Fruit fly (Drosophila melanogaster) whole organism, pupa: ENCODE results near the gene CG12241.

Experiments used
- CG10348 ChIP-seq: fragments of 200-800 bp; sonication (Bioruptor generic); IDR thresholded peaks from 2 replicates; pipeline ENCODE4 v1.3.6; 2022; ENCODE audit warnings: missing biosample characterization, missing genetic modification characterization
- CG12605 ChIP-seq: fragments of 200-800 bp; sonication (Bioruptor generic); IDR thresholded peaks from 2 replicates; pipeline ENCODE4 v1.3.6; 2022; ENCODE audit warnings: missing biosample characterization, missing genetic modification characterization
- CG13204 ChIP-seq: fragments of 200-800 bp; sonication (Bioruptor generic); optimal IDR thresholded peaks from 2 replicates; lab custom pipeline; 2018; ENCODE audit warnings: missing biosample characterization, mild to moderate bottlenecking, missing genetic modification characterization, moderate library complexity
- CG14655 ChIP-seq: fragments of 200-800 bp; sonication (Bioruptor generic); optimal IDR thresholded peaks from 3 replicates; lab custom pipeline; 2017; ENCODE audit warnings: mild to moderate bottlenecking, missing biosample characterization, missing genetic modification reagents, missing genetic modification characterization
- CG15710 ChIP-seq: fragments of 200-800 bp; sonication (Bioruptor generic); optimal IDR thresholded peaks from 2 replicates; lab custom pipeline; 2018; ENCODE audit warnings: missing biosample characterization, mild to moderate bottlenecking, missing genetic modification characterization, moderate library complexity
- CG17806 ChIP-seq: fragments of 200-800 bp; sonication (Bioruptor generic); optimal IDR thresholded peaks from 2 replicates; lab custom pipeline; 2018; ENCODE audit warnings: missing biosample characterization, mild to moderate bottlenecking, missing genetic modification characterization, moderate library complexity
- CG32121 ChIP-seq: fragments of 200-800 bp; sonication (Bioruptor generic); IDR thresholded peaks from 2 replicates; pipeline ENCODE4 v1.3.6; 2022; ENCODE audit warnings: missing biosample characterization, missing genetic modification characterization
- CG34367 ChIP-seq: fragments of 200-800 bp; sonication (Bioruptor generic); optimal IDR thresholded peaks from 2 replicates; lab custom pipeline; 2018; ENCODE audit warnings: missing biosample characterization, mild to moderate bottlenecking, missing genetic modification characterization
- CG4496 ChIP-seq: fragments of 200-800 bp; sonication (Bioruptor generic); IDR thresholded peaks from 3 replicates; pipeline ENCODE4 v1.3.6; 2022; ENCODE audit warnings: missing biosample characterization, missing genetic modification characterization
- CG8159 ChIP-seq: fragments of 200-800 bp; sonication (Bioruptor generic); optimal IDR thresholded peaks from 3 replicates; lab custom pipeline; 2018; ENCODE audit warnings: missing biosample characterization, mild to moderate bottlenecking, missing genetic modification characterization, moderate library complexity
- CG8301 ChIP-seq: fragments of 200-800 bp; sonication (Bioruptor generic); optimal IDR thresholded peaks from 2 replicates; lab custom pipeline; 2018; ENCODE audit warnings: missing biosample characterization, mild to moderate bottlenecking, missing genetic modification characterization
- CG9948 ChIP-seq: fragments of 200-800 bp; sonication (Bioruptor generic); optimal IDR thresholded peaks from 2 replicates; lab custom pipeline; 2018; ENCODE audit warnings: missing biosample characterization, mild to moderate bottlenecking, missing genetic modification characterization, moderate library complexity
- D1 ChIP-seq: fragments of 200-800 bp; sonication (Bioruptor generic); optimal IDR thresholded peaks from 2 replicates; lab custom pipeline; 2018; ENCODE audit warnings: missing biosample characterization, mild to moderate bottlenecking, missing genetic modification characterization, moderate library complexity
- EcR ChIP-seq: fragments of 200-800 bp; sonication (Bioruptor generic); optimal IDR thresholded peaks from 3 replicates; lab custom pipeline; 2019; ENCODE audit warnings: missing biosample characterization, missing genetic modification characterization, mild to moderate bottlenecking, moderate library complexity, missing genetic modification reagents
- Ets98B ChIP-seq: fragments of 200-800 bp; sonication (Bioruptor generic); IDR thresholded peaks from 2 replicates; pipeline ENCODE4 v1.3.6; 2022; ENCODE audit warnings: missing biosample characterization, missing genetic modification characterization
- Pif1A ChIP-seq: fragments of 200-800 bp; sonication (Bioruptor generic); optimal IDR thresholded peaks from 3 replicates; lab custom pipeline; 2016; ENCODE audit warnings: missing biosample characterization, missing genetic modification characterization
- Pif1B ChIP-seq: fragments of 200-800 bp; sonication (Bioruptor generic); optimal IDR thresholded peaks from 3 replicates; lab custom pipeline; 2016; ENCODE audit warnings: missing biosample characterization, missing genetic modification characterization
- Snoo ChIP-seq: fragments of 200-800 bp; sonication (Bioruptor generic); optimal IDR thresholded peaks from 3 replicates; lab custom pipeline; 2017; ENCODE audit warnings: missing biosample characterization, mild to moderate bottlenecking, missing genetic modification characterization, inconsistent platforms
- fd96Ca ChIP-seq: fragments of 200-800 bp; sonication (Bioruptor generic); IDR thresholded peaks from 3 replicates; pipeline ENCODE4 v1.3.6; 2022; ENCODE audit warnings: missing biosample characterization, missing genetic modification characterization
- gl ChIP-seq: fragments of 200-800 bp; sonication (Bioruptor generic); optimal IDR thresholded peaks from 2 replicates; lab custom pipeline; 2018; ENCODE audit warnings: missing biosample characterization, mild to moderate bottlenecking, missing genetic modification characterization
- rn ChIP-seq: fragments of 200-800 bp; sonication (Bioruptor generic); IDR thresholded peaks from 2 replicates; pipeline ENCODE4 v1.3.6; 2022; ENCODE audit warnings: missing biosample characterization, missing genetic modification characterization

The CG12241 gene

DNA sequence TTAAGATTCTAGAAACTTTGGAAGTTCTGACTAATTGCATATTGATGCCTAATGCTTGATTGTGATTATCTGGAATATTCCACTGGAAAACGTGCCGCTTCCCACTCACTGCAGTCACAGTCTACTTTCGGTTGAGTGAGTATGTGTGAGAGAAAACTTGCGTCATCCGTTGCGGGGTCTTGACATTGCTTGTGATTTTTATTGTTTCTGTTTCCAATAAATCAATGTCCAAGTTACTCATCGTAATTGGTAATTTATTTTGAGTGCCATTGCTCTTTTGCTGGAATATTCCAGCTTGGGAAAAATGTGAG is 23.9 kb downstream of the CG12241 start:
- TF ChIP-seq CG13204 (GFP tag; lab: Kevin White, UChicago) (no peak), Snoo (tag; lab: Kevin White, UChicago) (no peak), CG15710 (tag; lab: Kevin White, UChicago) (no peak), CG8301 (tag; lab: Kevin White, UChicago) (no peak), CG14655 (GFP tag; lab: Kevin White, UChicago) (no peak), CG12605 (GFP tag; lab: Robert Waterston, UW) (no peak), CG10348 (GFP tag; lab: Robert Waterston, UW) (no peak), fd96Ca (GFP tag; lab: Robert Waterston, UW) (no peak), Pif1A (GFP tag; lab: Kevin White, UChicago) (no peak), CG34367 (no peak), CG9948 (tag; lab: Kevin White, UChicago) (no peak), D1 (tag; lab: Kevin White, UChicago) (no peak), CG17806 (no peak), Ets98B (no peak), rn (GFP tag; lab: Robert Waterston, UW) (no peak), CG4496 (GFP tag; lab: Robert Waterston, UW) (no peak)

DNA sequence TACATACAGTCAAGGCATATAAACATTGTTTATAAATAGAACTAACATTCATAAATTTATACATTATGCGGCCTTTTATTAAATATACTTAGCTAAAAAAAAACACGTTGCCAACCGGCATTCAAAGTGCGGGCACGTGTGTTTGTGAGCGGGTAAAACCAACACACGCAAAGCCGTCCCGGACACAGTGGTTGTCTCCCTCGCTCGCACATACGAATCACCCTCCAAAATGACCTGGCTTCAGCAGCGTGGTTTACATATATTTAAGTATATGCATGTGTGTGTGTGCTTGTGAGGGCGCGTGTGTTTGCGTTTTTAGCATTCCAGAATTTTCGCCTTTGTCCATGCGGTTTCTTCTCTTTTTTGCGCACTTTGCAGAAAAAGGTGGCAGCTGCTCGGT is 24.4 kb downstream of the CG12241 start:
- TF ChIP-seq D1 (tag; lab: Kevin White, UChicago): no peak
- TF ChIP-seq CG17806: no peak
- no peak for TF ChIP-seq CG8301 (tag; lab: Kevin White, UChicago)
- TF ChIP-seq CG10348 (GFP tag; lab: Robert Waterston, UW): no peak
- TF ChIP-seq Pif1B (GFP tag; lab: Kevin White, UChicago): peak; percentile 48
- TF ChIP-seq EcR (GFP tag; lab: Kevin White, UChicago): peak; percentile 71
- no peak for TF ChIP-seq CG15710 (tag; lab: Kevin White, UChicago)
- TF ChIP-seq rn (GFP tag; lab: Robert Waterston, UW): no peak
- TF ChIP-seq Ets98B: no peak
- no peak for TF ChIP-seq CG13204 (GFP tag; lab: Kevin White, UChicago)
- peak; percentile 45; the same call in 1 of the 2 replicates for TF ChIP-seq CG12605 (GFP tag; lab: Robert Waterston, UW)
- no peak for TF ChIP-seq fd96Ca (GFP tag; lab: Robert Waterston, UW)
- TF ChIP-seq CG32121 (GFP tag; lab: Robert Waterston, UW): 0 out of 2 replicates have a peak, but pooled peaks have one; percentile 46
- TF ChIP-seq CG14655 (GFP tag; lab: Kevin White, UChicago): no peak
- no peak for TF ChIP-seq CG9948 (tag; lab: Kevin White, UChicago)
- peak; percentile 53; the same call in 1 of the 3 replicates for TF ChIP-seq CG4496 (GFP tag; lab: Robert Waterston, UW)
- no peak for TF ChIP-seq CG34367
- TF ChIP-seq gl (tag; lab: Kevin White, UChicago): no peak
- no peak for TF ChIP-seq Snoo (tag; lab: Kevin White, UChicago)
- peak; percentile 7 for TF ChIP-seq CG8159

DNA sequence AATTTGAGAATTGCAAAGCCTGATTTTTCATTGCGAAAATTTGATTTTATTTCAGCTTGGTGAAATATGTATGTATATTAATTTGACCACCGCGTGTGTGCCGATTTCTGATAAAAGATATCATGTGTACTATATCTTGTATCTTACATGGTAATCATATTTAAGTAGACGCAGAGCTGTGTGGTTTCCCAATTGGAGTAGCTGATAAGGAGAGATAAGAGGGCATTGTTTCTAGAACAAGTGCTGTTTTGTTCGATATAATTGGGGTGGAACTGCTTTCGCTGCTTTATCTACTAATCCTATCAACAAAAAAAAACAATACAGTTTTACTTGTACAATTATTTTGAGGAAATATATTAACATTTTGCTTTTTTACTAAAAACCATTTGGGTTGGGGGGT is 27.5 kb downstream of the CG12241 start:
- TF ChIP-seq CG8159 (peak; percentile 48), CG4496 (GFP tag; lab: Robert Waterston, UW) (no peak)

DNA sequence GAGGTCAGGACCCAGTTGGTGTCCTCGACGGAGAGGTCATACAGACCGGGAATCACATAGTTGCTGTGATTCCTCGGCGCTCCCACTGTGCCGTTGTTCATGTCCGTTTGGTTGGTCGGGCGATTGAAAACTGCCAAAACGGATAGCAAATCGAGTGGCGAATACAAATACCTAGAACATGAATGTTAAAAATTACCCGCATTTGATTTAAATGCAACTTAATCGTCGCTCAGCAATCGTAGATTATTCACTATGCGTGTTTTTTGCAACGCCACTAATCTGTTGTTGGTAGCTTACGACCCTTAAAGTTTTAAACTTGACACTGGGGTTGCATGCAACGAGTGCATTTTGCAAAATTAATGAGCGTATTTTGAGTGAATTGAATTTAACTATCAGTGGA is 30.0 kb downstream of the CG12241 start, which contains the start of gene Amt:
Amt (minus strand) TSS at position 101 of the 400 bp plus-strand sequence.
- TF ChIP-seq Snoo (tag; lab: Kevin White, UChicago) (no peak), Pif1A (GFP tag; lab: Kevin White, UChicago) (no peak), CG8159 (no peak), Ets98B (no peak), rn (GFP tag; lab: Robert Waterston, UW) (no peak), CG34367 (no peak)

DNA sequence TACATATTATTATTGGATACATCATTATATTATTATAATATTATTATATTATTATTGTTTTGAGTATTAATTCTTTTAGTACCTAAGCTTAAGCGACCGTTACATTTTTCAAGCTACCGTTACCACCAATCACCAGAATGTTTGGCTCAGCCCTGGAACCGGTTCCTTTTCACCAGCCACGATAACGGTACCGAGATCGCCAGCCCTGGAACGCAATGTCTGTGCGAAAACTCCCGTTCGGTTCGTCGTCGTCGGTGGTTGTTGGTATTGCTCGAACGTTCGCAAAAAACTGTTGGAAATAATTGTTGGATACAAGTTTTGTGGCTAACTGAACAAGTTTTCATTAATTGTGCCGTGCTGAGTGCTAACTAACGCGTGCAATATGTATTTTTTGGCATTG is 30.7 kb downstream of the CG12241 start, which contains the start of gene CG42404:
CG42404 (plus strand) TSS at position 360 of the 400 bp plus-strand sequence.
- TF ChIP-seq fd96Ca (GFP tag; lab: Robert Waterston, UW) (no peak), D1 (tag; lab: Kevin White, UChicago) (no peak), Pif1B (GFP tag; lab: Kevin White, UChicago) (no peak), rn (GFP tag; lab: Robert Waterston, UW) (no peak), gl (tag; lab: Kevin White, UChicago) (no peak), CG8159 (no peak), CG13204 (GFP tag; lab: Kevin White, UChicago) (no peak), CG8301 (tag; lab: Kevin White, UChicago) (no peak)

DNA sequence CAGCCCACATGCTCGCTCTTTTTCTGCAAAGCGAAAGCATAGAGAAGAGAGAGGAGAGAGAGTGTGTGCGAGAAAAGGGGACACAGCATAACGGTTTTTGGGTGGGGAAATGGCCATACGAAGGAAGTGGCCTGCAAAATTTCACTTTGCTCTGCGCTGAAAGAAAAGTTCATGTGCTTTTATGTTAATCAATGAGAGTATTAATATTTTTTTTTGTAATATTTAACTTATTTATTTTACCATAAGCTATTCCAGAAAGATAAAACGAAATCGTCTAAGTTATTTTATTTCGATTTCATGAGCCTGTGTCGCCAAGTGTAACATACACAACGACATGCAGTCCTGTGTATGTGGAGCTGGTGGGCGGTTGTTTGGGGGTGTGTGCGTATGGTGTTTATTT is 31.4 kb downstream of the CG12241 start:
- peak; percentile 56 for TF ChIP-seq rn (GFP tag; lab: Robert Waterston, UW)
- no peak for TF ChIP-seq CG17806
- TF ChIP-seq CG12605 (GFP tag; lab: Robert Waterston, UW): peak; percentile 60
- peak; percentile 72; the same call in 2 of the 3 replicates for TF ChIP-seq CG4496 (GFP tag; lab: Robert Waterston, UW)
- peak; percentile 67 for TF ChIP-seq fd96Ca (GFP tag; lab: Robert Waterston, UW)
- TF ChIP-seq CG10348 (GFP tag; lab: Robert Waterston, UW): no peak
- TF ChIP-seq CG15710 (tag; lab: Kevin White, UChicago): peak; percentile 74
- TF ChIP-seq Ets98B: peak; percentile 81
- TF ChIP-seq CG34367: peak; percentile 40
- TF ChIP-seq CG32121 (GFP tag; lab: Robert Waterston, UW): peak; percentile 70
- peak; percentile 62 for TF ChIP-seq CG8159
